Fruit fly (Drosophila melanogaster): ENCODE measurements around the gene CG33514.

- TF ChIP-seq insv (optimal IDR thresholded peaks at IDR 0.05) (no peak), psq (optimal IDR thresholded peaks at IDR 0.05) (no peak), ttk (optimal IDR thresholded peaks at IDR 0.05) (no peak), Sin3A (optimal IDR thresholded peaks at IDR 0.05) (no peak), h (optimal IDR thresholded peaks at IDR 0.05) (no peak)
Observed at dm6 chr3L:4393642-4394041, 28.4 kb downstream of the CG33514 start.
